Fruit fly (Drosophila melanogaster): ENCODE data around the gene Setx.

- TF ChIP-seq EcR (GFP tag; optimal IDR thresholded peaks at IDR 0.05) (no peak), CG10348 (GFP tag; IDR thresholded peaks at IDR 0.05) (no peak), Snoo (tag; optimal IDR thresholded peaks at IDR 0.05) (no peak), CG17806 (tag; optimal IDR thresholded peaks at IDR 0.05) (no peak), rn (GFP tag; IDR thresholded peaks at IDR 0.05) (no peak), Pif1A (GFP tag; optimal IDR thresholded peaks at IDR 0.05) (no peak), CG13204 (GFP tag; optimal IDR thresholded peaks at IDR 0.05) (no peak), CG15710 (tag; optimal IDR thresholded peaks at IDR 0.05) (no peak)
Observed at dm6 chr3L:8175818-8176217, 38.5 kb upstream of the Setx start, which contains the start of gene RecQ4.
